Worm (Caenorhabditis elegans): ENCODE data around the gene rpl-28.

- TF ChIP-seq nhr-28 (tag; optimal IDR thresholded peaks at IDR 0.05) (no peak), dve-1 (tag; optimal IDR thresholded peaks at IDR 0.05; ENCODE audit: insufficient read depth) (no peak), ceh-82 (tag; optimal IDR thresholded peaks at IDR 0.05) (no peak), nhr-102 (tag; optimal IDR thresholded peaks at IDR 0.05) (no peak), nhr-237 (tag; optimal IDR thresholded peaks at IDR 0.05) (no peak), daf-16 (GFP tag; optimal IDR thresholded peaks at IDR 0.05) (no peak), daf-16 (tag; optimal IDR thresholded peaks at IDR 0.05) (no peak), nhr-76 (tag; optimal IDR thresholded peaks at IDR 0.05) (no peak), fkh-10 (GFP tag; optimal IDR thresholded peaks at IDR 0.05) (no peak), ama-1 (optimal IDR thresholded peaks at IDR 0.05) (no peak), ztf-11 (tag; optimal IDR thresholded peaks at IDR 0.05) (no peak), dmd-8 (GFP tag; IDR thresholded peaks at IDR 0.05) (no peak), ZK546.5 (tag; optimal IDR thresholded peaks at IDR 0.05) (no peak)
Observed at ce11 chrV:12752407-12752806, 24.5 kb upstream of the rpl-28 start, which contains the start of gene C15C8.8.
